Fruit fly (Drosophila melanogaster) whole organism, prepupa: ENCODE results near the gene CG17026.

ENCODE experiments used
- CG10669 ChIP-seq: fragments of 200-800 bp; sonication (Bioruptor generic); optimal IDR thresholded peaks from 3 replicates; lab custom pipeline; 2018; ENCODE audit warnings: missing biosample characterization, mild to moderate bottlenecking, missing genetic modification characterization, moderate library complexity
- CG6163 ChIP-seq: fragments of 200-800 bp; sonication (Bioruptor generic); IDR thresholded peaks from 3 replicates; pipeline ENCODE4 v1.3.6; 2022; ENCODE audit warnings: missing biosample characterization, missing genetic modification characterization
- Hr39 ChIP-seq: fragments of 200-800 bp; sonication (Bioruptor generic); optimal IDR thresholded peaks from 2 replicates; lab custom pipeline; 2016; ENCODE audit warnings: missing biosample characterization, missing genetic modification characterization
- achi ChIP-seq: fragments of 200-800 bp; sonication (Bioruptor generic); optimal IDR thresholded peaks from 3 replicates; lab custom pipeline; 2016; ENCODE audit warnings: missing biosample characterization, missing genetic modification characterization

DNA sequence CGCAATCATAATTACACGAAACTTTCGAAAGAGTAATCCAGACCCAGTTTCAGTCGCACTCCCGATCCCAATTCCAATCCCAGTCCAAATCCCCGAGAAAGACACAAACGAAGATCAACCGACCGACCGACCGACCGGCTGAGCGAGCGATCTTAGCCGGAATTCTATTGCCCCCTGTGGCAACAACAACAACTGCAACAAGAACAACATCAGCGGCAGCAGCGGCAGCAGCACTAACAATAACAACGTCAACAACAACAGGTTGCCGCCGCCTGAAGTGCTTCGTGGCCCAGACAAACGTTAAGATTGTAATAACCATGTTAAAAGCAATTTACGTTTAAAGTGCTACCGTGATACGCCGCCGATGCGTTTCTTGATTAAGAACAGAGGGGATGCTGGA lies 43.6 kb downstream of the CG17026 start:
- TF ChIP-seq Hr39 (GFP tag; lab: Kevin White, UChicago) (no peak), CG10669 (GFP tag; lab: Kevin White, UChicago) (no peak), achi (GFP tag; lab: Kevin White, UChicago) (no peak), CG6163 (no peak)
